Worm (Caenorhabditis elegans): Measurements from ENCODE around the gene math-40.

DNA sequence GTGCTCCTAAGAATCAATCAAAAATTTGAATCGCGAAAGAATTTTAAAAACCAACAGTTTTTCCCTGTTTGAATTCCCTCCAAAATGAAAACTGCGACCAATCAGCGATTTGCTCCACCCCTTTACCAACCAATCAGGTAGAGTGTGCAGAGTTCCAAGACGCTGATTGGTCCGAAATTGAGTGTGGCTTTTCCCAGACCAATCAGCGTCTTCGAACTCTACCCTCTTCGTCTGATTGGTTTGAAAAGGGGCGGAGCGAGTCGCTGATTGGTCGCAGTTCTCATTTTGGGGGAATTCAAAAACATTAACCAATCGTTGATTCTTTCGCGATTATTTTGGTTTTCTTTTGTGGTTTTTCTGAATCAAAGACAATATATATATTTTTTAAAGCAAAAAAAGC, 14.1 kb downstream of the math-40 start:
- TF ChIP-seq flt-1 (GFP tag; IDR thresholded peaks at IDR 0.05) (no peak), klf-2 (GFP tag; conservative IDR thresholded peaks at IDR 0.05) (no peak), ztf-29 (GFP tag; IDR thresholded peaks at IDR 0.05) (no peak), med-1 (GFP tag; optimal IDR thresholded peaks at IDR 0.05; ENCODE audit: insufficient read depth) (no peak), T22C8.4 (GFP tag; IDR thresholded peaks at IDR 0.05) (no peak), ref-1 (GFP tag; conservative IDR thresholded peaks at IDR 0.05) (no peak), ztf-23 (GFP tag; IDR thresholded peaks at IDR 0.05) (no peak)

Data from whole organism, midembryonic.